Worm (Caenorhabditis elegans) whole organism, L1 larva: ENCODE data around the gene npr-10.

ENCODE experiments used
- C04F5.9 ChIP-seq: sonication (generic microtip); optimal IDR thresholded peaks from 2 replicates; lab custom pipeline; 2016; ENCODE audit warnings: missing genetic modification characterization, missing compliant biosample characterization
- C16A3.4 ChIP-seq: fragments of 150-350 bp; optimal IDR thresholded peaks from 2 replicates; lab custom pipeline; 2014; ENCODE audit warnings: missing biosample characterization, missing genetic modification characterization
- C34B4.2 ChIP-seq: sonication (generic microtip); optimal IDR thresholded peaks from 2 replicates; lab custom pipeline; 2017; ENCODE audit warnings: mild to moderate bottlenecking, missing genetic modification characterization, missing compliant biosample characterization
- F16B12.6 ChIP-seq: fragments of 150-350 bp; optimal IDR thresholded peaks from 2 replicates; lab custom pipeline; 2014; ENCODE audit warnings: missing biosample characterization, missing genetic modification characterization
- alr-1 ChIP-seq: fragments of 200-800 bp; sonication (Bioruptor generic); optimal IDR thresholded peaks from 2 replicates; lab custom pipeline; 2018; ENCODE audit warnings: borderline replicate concordance, mild to moderate bottlenecking, missing genetic modification characterization, missing compliant biosample characterization
- blmp-1 ChIP-seq: fragments of 150-350 bp; optimal IDR thresholded peaks from 2 replicates; lab custom pipeline; 2014; ENCODE audit warnings: missing biosample characterization, missing genetic modification characterization
- ceh-63 ChIP-seq: fragments of 200-800 bp; sonication (Bioruptor generic); optimal IDR thresholded peaks from 2 replicates; lab custom pipeline; 2018; ENCODE audit warnings: mild to moderate bottlenecking, missing genetic modification characterization, missing compliant biosample characterization
- ceh-8 ChIP-seq: fragments of 200-800 bp; sonication (Bioruptor generic); optimal IDR thresholded peaks from 2 replicates; lab custom pipeline; 2018; ENCODE audit warnings: mild to moderate bottlenecking, missing genetic modification characterization, moderate library complexity, missing compliant biosample characterization
- efl-1 ChIP-seq, 4 experiments: fragments of 150-350 bp; optimal IDR thresholded peaks in 3 of 4; peaks in 1 of 4; 1 replicate in 1 of 4; 2 replicates in 3 of 4; lab custom pipeline; 2014; ENCODE audit warnings: missing biosample characterization in 2 of 4, missing genetic modification characterization in 2 of 4, missing genetic modification reagents in 2 of 4
- egl-13 ChIP-seq: sonication (generic microtip); optimal IDR thresholded peaks from 2 replicates; lab custom pipeline; 2016; ENCODE audit warnings: missing genotype, missing genetic modification reagents, missing genetic modification characterization, missing compliant biosample characterization
- egl-27 ChIP-seq, 2 experiments: fragments of 150-350 bp in 1 of 2; sonication (generic microtip); optimal IDR thresholded peaks; 3 replicates each; lab custom pipeline; 2017 to 2018; ENCODE audit warnings: missing biosample characterization in 2 of 2, missing genetic modification characterization in 2 of 2, missing genetic modification reagents in 2 of 2
- elt-2 ChIP-seq: sonication (generic microtip); optimal IDR thresholded peaks from 2 replicates; lab custom pipeline; 2016; ENCODE audit warnings: missing genetic modification characterization, mild to moderate bottlenecking, inconsistent platforms, missing compliant biosample characterization, missing genetic modification reagents
- fkh-10 ChIP-seq: sonication (generic microtip); optimal IDR thresholded peaks from 2 replicates; lab custom pipeline; 2017; ENCODE audit warnings: missing biosample characterization, missing genetic modification reagents, missing genetic modification characterization
- fkh-4 ChIP-seq: sonication (generic microtip); optimal IDR thresholded peaks from 2 replicates; lab custom pipeline; 2016; ENCODE audit warnings: missing compliant biosample characterization, missing genetic modification characterization, borderline replicate concordance
- fkh-8 ChIP-seq: sonication (generic microtip); optimal IDR thresholded peaks from 2 replicates; lab custom pipeline; 2016; ENCODE audit warnings: mild to moderate bottlenecking, missing genetic modification characterization, missing compliant biosample characterization
- hlh-17 ChIP-seq: fragments of 200-800 bp; sonication (Bioruptor generic); optimal IDR thresholded peaks from 2 replicates; lab custom pipeline; 2018; ENCODE audit warnings: missing genetic modification characterization, mild to moderate bottlenecking, missing compliant biosample characterization, moderate library complexity, borderline replicate concordance
- hpl-2 ChIP-seq: fragments of 150-350 bp; optimal IDR thresholded peaks from 2 replicates; lab custom pipeline; 2014; ENCODE audit warnings: missing biosample characterization, missing genetic modification reagents, missing genetic modification characterization
- irx-1 ChIP-seq: sonication (generic microtip); optimal IDR thresholded peaks from 2 replicates; lab custom pipeline; 2016; ENCODE audit warnings: missing genetic modification characterization, missing compliant biosample characterization
- isw-1 ChIP-seq: fragments of 200-800 bp; sonication (Bioruptor generic); IDR thresholded peaks from 2 replicates; pipeline ENCODE4 v1.3.6; 2022; ENCODE audit warnings: missing genetic modification characterization, missing compliant biosample characterization
- jun-1 ChIP-seq: fragments of 150-350 bp; optimal IDR thresholded peaks from 2 replicates; lab custom pipeline; 2014; ENCODE audit warnings: missing biosample characterization, missing genetic modification reagents, missing genetic modification characterization
- lin-14 ChIP-seq: fragments of 200-800 bp; sonication (Bioruptor generic); optimal IDR thresholded peaks from 2 replicates; lab custom pipeline; 2018; ENCODE audit warnings: mild to moderate bottlenecking, missing genetic modification characterization, moderate library complexity, missing compliant biosample characterization
- lin-15B ChIP-seq: fragments of 150-350 bp; sonication (generic microtip); optimal IDR thresholded peaks from 3 replicates; lab custom pipeline; 2014; ENCODE audit warnings: missing biosample characterization, missing genetic modification characterization
- lin-35 ChIP-seq, 2 experiments: fragments of 150-350 bp; optimal IDR thresholded peaks; 2 replicates each; lab custom pipeline; 2014; ENCODE audit warnings: missing biosample characterization in 2 of 2, missing genetic modification characterization in 2 of 2, missing genetic modification reagents in 2 of 2
- lin-39 ChIP-seq: fragments of 150-350 bp; optimal IDR thresholded peaks from 2 replicates; lab custom pipeline; 2014; ENCODE audit warnings: missing biosample characterization, missing genetic modification reagents, missing genetic modification characterization
- lsy-2 ChIP-seq, 2 experiments: fragments of 150-350 bp; optimal IDR thresholded peaks; 2 replicates each; lab custom pipeline; 2014; ENCODE audit warnings: missing biosample characterization in 2 of 2, missing genetic modification characterization in 2 of 2
- mef-2 ChIP-seq: fragments of 150-350 bp; optimal IDR thresholded peaks from 2 replicates; lab custom pipeline; 2014; ENCODE audit warnings: missing biosample characterization, missing genetic modification characterization
- mep-1 ChIP-seq: fragments of 150-350 bp; optimal IDR thresholded peaks from 2 replicates; lab custom pipeline; 2014; ENCODE audit warnings: missing biosample characterization, missing genetic modification characterization
- nhr-20 ChIP-seq: sonication (generic microtip); optimal IDR thresholded peaks from 2 replicates; lab custom pipeline; 2016; ENCODE audit warnings: mild to moderate bottlenecking, missing genetic modification characterization, missing compliant biosample characterization
- nhr-47 ChIP-seq: sonication (generic microtip); optimal IDR thresholded peaks from 2 replicates; lab custom pipeline; 2016; ENCODE audit warnings: mild to moderate bottlenecking, missing genetic modification characterization, moderate library complexity, missing compliant biosample characterization
- nhr-71 ChIP-seq: sonication (generic microtip); optimal IDR thresholded peaks from 2 replicates; lab custom pipeline; 2016; ENCODE audit warnings: mild to moderate bottlenecking, missing genetic modification characterization, moderate library complexity, missing compliant biosample characterization
- nhr-77 ChIP-seq: fragments of 150-350 bp; optimal IDR thresholded peaks from 2 replicates; lab custom pipeline; 2014; ENCODE audit warnings: missing biosample characterization, missing genetic modification characterization
- nhr-85 ChIP-seq: sonication (generic microtip); peaks from one replicate; lab custom pipeline; 2016; ENCODE audit warnings: missing genetic modification characterization, inconsistent platforms, missing compliant biosample characterization
- nhr-90 ChIP-seq: sonication (generic microtip); optimal IDR thresholded peaks from 2 replicates; lab custom pipeline; 2016; ENCODE audit warnings: mild to moderate bottlenecking, missing genetic modification characterization, missing compliant biosample characterization; ENCODE audit not compliant: poor library complexity
- pax-3 ChIP-seq: fragments of 200-800 bp; sonication (Bioruptor generic); optimal IDR thresholded peaks from 2 replicates; lab custom pipeline; 2018; ENCODE audit warnings: mild to moderate bottlenecking, missing genetic modification characterization, moderate library complexity, missing compliant biosample characterization
- pqm-1 ChIP-seq: sonication (generic microtip); optimal IDR thresholded peaks from 3 replicates; lab custom pipeline; 2017; ENCODE audit warnings: missing biosample characterization, missing genetic modification characterization
- rnt-1 ChIP-seq: sonication (generic microtip); optimal IDR thresholded peaks from 2 replicates; lab custom pipeline; 2016; ENCODE audit warnings: mild to moderate bottlenecking, missing genetic modification characterization, moderate library complexity, missing compliant biosample characterization
- skn-1 ChIP-seq: fragments of 150-350 bp; optimal IDR thresholded peaks from 2 replicates; lab custom pipeline; 2014; ENCODE audit warnings: missing biosample characterization, missing genetic modification characterization
- sox-4 ChIP-seq: sonication (generic microtip); optimal IDR thresholded peaks from 2 replicates; lab custom pipeline; 2016; ENCODE audit warnings: missing genetic modification characterization, missing compliant biosample characterization
- sptf-1 ChIP-seq: fragments of 150-350 bp; optimal IDR thresholded peaks from 2 replicates; lab custom pipeline; 2014; ENCODE audit warnings: missing biosample characterization, missing genetic modification characterization
- tbx-2 ChIP-seq: sonication (generic microtip); optimal IDR thresholded peaks from 2 replicates; lab custom pipeline; 2016; ENCODE audit warnings: missing genetic modification characterization, missing compliant biosample characterization
- unc-130 ChIP-seq: fragments of 150-350 bp; optimal IDR thresholded peaks from 2 replicates; lab custom pipeline; 2017; ENCODE audit warnings: missing biosample characterization, missing genetic modification characterization, inconsistent platforms
- unc-30 ChIP-seq: sonication (generic microtip); optimal IDR thresholded peaks from 2 replicates; lab custom pipeline; 2017; ENCODE audit warnings: missing biosample characterization, missing genetic modification characterization
- unc-86 ChIP-seq: sonication (generic microtip); optimal IDR thresholded peaks from 2 replicates; lab custom pipeline; 2016; ENCODE audit warnings: missing genetic modification characterization, missing compliant biosample characterization
- unc-98 ChIP-seq: fragments of 200-800 bp; sonication (Bioruptor generic); IDR thresholded peaks from 2 replicates; pipeline ENCODE4 v1.3.6; 2022; ENCODE audit warnings: missing genetic modification characterization, missing compliant biosample characterization
- xbp-1 ChIP-seq: sonication (generic microtip); optimal IDR thresholded peaks from 2 replicates; lab custom pipeline; 2016; ENCODE audit warnings: missing genetic modification characterization, missing compliant biosample characterization
- zag-1 ChIP-seq: fragments of 150-350 bp; optimal IDR thresholded peaks from 2 replicates; lab custom pipeline; 2014; ENCODE audit warnings: missing biosample characterization, missing genetic modification characterization
- zip-4 ChIP-seq: fragments of 200-800 bp; sonication (Bioruptor generic); optimal IDR thresholded peaks from 2 replicates; lab custom pipeline; 2018; ENCODE audit warnings: mild to moderate bottlenecking, missing genetic modification characterization, moderate library complexity, missing compliant biosample characterization
- ztf-11 ChIP-seq, 2 experiments: sonication (generic microtip); optimal IDR thresholded peaks; 2 replicates each; lab custom pipeline; 2016 to 2017; ENCODE audit warnings: missing genetic modification characterization in 2 of 2, missing biosample characterization in 1 of 2, missing compliant biosample characterization in 1 of 2

npr-10 gene

DNA sequence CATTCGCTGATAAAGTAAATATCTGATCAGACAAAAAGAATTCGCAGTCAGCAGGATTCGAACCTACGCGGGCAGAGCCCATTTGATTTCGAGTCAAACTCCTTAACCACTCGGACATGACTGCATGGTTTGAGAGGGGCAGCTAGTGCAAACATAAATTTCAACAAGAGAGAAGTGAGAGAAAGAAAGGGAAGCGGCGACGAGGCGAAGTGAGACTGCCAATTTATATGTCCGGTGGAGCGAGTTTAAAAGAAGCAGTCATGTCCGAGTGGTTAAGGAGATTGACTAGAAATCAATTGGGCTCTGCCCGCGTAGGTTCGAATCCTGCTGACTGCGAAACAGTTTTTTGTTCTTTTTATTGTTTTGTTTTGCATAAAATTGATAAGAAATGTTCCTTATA is 13.8 kb upstream of the npr-10 start (continued):
- peak; percentile 88 for TF ChIP-seq lin-14 (GFP tag; lab: Kevin White, UChicago)
- TF ChIP-seq zag-1 (tag; lab: Kevin White, UChicago), result peak; percentile 13
- peak; percentile 59 to 81 for TF ChIP-seq lin-35 (GFP tag; optimal IDR thresholded peaks at IDR 0.05; lab: Kevin White, UChicago)
- TF ChIP-seq ztf-11 (tag; optimal IDR thresholded peaks at IDR 0.05; lab: Kevin White, UChicago), result peak in 1 of 2 experiments; percentile 81
- TF ChIP-seq C04F5.9, result peak; percentile 46
- TF ChIP-seq unc-130 (tag; lab: Kevin White, UChicago), result peak; percentile 80
- peak; percentile 82 for TF ChIP-seq rnt-1
- TF ChIP-seq fkh-8 (tag; lab: Kevin White, UChicago), result peak; percentile 86
- TF ChIP-seq nhr-20 (tag; lab: Kevin White, UChicago), result peak; percentile 94
- TF ChIP-seq C16A3.4 (tag; lab: Kevin White, UChicago), result peak; percentile 84
- TF ChIP-seq nhr-47 (tag; lab: Kevin White, UChicago), result peak; percentile 95
- TF ChIP-seq xbp-1 (tag; lab: Kevin White, UChicago), result peak; percentile 84
- TF ChIP-seq nhr-71 (tag; lab: Kevin White, UChicago), result peak; percentile 94
- peak; percentile 96 for TF ChIP-seq ceh-8
- peak; percentile 72 to 73 for TF ChIP-seq lsy-2 (tag; optimal IDR thresholded peaks at IDR 0.05; lab: Kevin White, UChicago)
- peak; percentile 70 for TF ChIP-seq mep-1 (tag; lab: Kevin White, UChicago)
- peak; percentile 90 for TF ChIP-seq fkh-10 (GFP tag; lab: Kevin White, UChicago)
- peak; percentile 67 for TF ChIP-seq ceh-63 (GFP tag; lab: Kevin White, UChicago)
- peak; percentile 70 for TF ChIP-seq pax-3
- peak; percentile 43 for TF ChIP-seq mef-2
- peak; percentile 46 for TF ChIP-seq unc-98
- peak; percentile 86 for TF ChIP-seq egl-13 (tag; lab: Kevin White, UChicago)
- peak; percentile 42 for TF ChIP-seq blmp-1
- peak; percentile 76 for TF ChIP-seq zip-4 (GFP tag; lab: Kevin White, UChicago)
- TF ChIP-seq sox-4 (tag; lab: Kevin White, UChicago), result peak; percentile 77
- TF ChIP-seq isw-1, result peak; percentile 77
- TF ChIP-seq efl-1 (optimal IDR thresholded peaks at IDR 0.05; lab: Kevin White, UChicago), result peak; percentile 49 to 55
- TF ChIP-seq efl-1 (GFP tag; optimal IDR thresholded peaks at IDR 0.05 in 1 of 2; lab: Kevin White, UChicago), result peak; percentile 18 to 95

DNA sequence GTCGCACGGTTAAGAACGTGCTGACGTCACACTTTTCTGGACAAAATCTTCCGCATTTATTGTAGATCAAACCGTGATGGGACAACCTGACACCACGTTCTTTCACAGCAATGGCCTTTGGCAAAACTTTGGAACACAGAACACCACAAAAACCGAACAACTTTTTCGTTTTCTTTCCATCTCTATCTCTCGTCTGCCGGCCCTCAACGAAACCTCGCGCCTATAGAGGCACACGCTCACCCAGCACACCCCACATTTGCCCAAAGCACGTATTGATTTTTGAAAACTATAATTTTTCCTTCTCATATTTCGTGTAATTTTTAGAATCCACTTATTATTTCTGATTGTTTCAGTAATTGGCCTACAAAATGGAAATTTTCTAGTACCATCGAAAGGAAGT is 9.3 kb upstream of the npr-10 start:
- TF ChIP-seq skn-1 (no peak), tbx-2 (tag; lab: Kevin White, UChicago) (no peak), pqm-1 (no peak), nhr-20 (tag; lab: Kevin White, UChicago) (no peak), alr-1 (tag; lab: Kevin White, UChicago) (no peak), ceh-8 (no peak), hlh-17 (no peak), unc-30 (tag; lab: Kevin White, UChicago) (no peak)

DNA sequence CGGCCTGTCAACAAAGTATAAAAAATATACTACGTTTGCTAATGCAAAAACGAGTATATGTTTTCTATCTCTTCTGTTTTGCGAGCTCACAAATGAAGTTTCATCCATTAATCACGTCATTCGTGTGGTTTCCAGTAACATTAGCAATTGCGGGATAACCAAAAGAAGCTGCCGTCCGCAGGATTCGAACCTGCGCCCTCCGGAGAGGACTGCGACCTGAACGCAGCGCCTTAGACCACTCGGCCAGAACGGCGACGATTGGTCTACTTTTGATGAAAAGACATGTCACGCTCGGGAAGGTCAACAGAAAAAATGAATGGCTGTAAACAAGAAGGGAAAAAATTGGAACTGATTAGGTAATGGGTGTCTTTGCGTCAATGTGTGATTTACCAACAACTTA is 6.3 kb upstream of the npr-10 start:
- TF ChIP-seq zip-4 (GFP tag; lab: Kevin White, UChicago) (no peak), hpl-2 (GFP tag; lab: Kevin White, UChicago) (no peak), unc-30 (tag; lab: Kevin White, UChicago) (no peak), lin-15B (tag; lab: Kevin White, UChicago) (no peak), pqm-1 (no peak), lin-14 (GFP tag; lab: Kevin White, UChicago) (peak; percentile 7), F16B12.6 (tag; lab: Kevin White, UChicago) (no peak), sptf-1 (tag; lab: Kevin White, UChicago) (no peak), lsy-2 (tag; optimal IDR thresholded peaks at IDR 0.05; lab: Kevin White, UChicago) (peak in 1 of 2 experiments; percentile 38), irx-1 (no peak), isw-1 (no peak), nhr-20 (tag; lab: Kevin White, UChicago) (peak; percentile 29), rnt-1 (no peak), elt-2 (tag; lab: Kevin White, UChicago) (no peak), nhr-90 (tag; lab: Kevin White, UChicago) (peak; percentile 43), unc-98 (no peak), fkh-4 (tag; lab: Kevin White, UChicago) (no peak), C16A3.4 (tag; lab: Kevin White, UChicago) (peak; percentile 19), lin-35 (GFP tag; optimal IDR thresholded peaks at IDR 0.05; lab: Kevin White, UChicago) (peak in 1 of 2 experiments; percentile 51), lin-39 (tag; lab: Kevin White, UChicago) (no peak), jun-1 (tag; lab: Kevin White, UChicago) (no peak), unc-86 (tag; lab: Kevin White, UChicago) (no peak), C34B4.2 (no peak), nhr-77 (tag; lab: Kevin White, UChicago) (no peak), nhr-85 (tag; lab: Kevin White, UChicago) (no peak), egl-27 (tag; optimal IDR thresholded peaks at IDR 0.05; lab: Kevin White, UChicago) (no peak), nhr-47 (tag; lab: Kevin White, UChicago) (peak; percentile 9)
